Worm (Caenorhabditis elegans): ENCODE measurements around the gene Y81B9A.2.

The Y81B9A.2 gene

DNA sequence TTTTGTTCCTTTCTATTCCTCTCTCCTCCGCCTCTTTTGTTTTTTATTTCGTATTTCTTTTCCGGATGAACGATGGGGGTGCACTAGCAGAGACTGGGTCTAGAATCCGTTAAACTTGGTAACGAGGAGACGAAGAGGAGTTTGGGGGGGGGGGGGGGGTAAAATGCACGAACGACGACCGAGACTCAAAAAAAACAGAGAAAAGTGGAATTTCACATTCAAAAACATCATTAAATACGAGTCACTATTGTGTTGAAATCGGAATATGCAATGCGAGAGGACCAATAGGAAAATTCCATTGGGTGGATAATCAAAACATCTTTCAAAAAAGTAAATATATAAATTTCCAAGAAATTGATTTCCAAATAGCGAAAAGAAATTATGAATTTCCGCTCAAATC is 29.7 kb upstream of the Y81B9A.2 start, which contains the start of gene B0563.7:
B0563.7 (minus strand) TSS at position 101 of the 400 bp plus-strand sequence.
- TF ChIP-seq pha-2 (tag; optimal IDR thresholded peaks at IDR 0.05) (no peak), madf-2 (tag; optimal IDR thresholded peaks at IDR 0.05) (no peak), fkh-10 (GFP tag; optimal IDR thresholded peaks at IDR 0.05) (no peak), lin-11 (tag; optimal IDR thresholded peaks at IDR 0.05) (no peak)

ce11 chrX:9155751-9156150 is 28.2 kb upstream of the Y81B9A.2 start:
- no peak for TF ChIP-seq ztf-16 (tag; optimal IDR thresholded peaks at IDR 0.05)
- no peak for TF ChIP-seq fax-1 (tag; optimal IDR thresholded peaks at IDR 0.05)
- no peak for TF ChIP-seq gmeb-2 (tag; optimal IDR thresholded peaks at IDR 0.05)
- no peak for TF ChIP-seq ceh-30 (tag; optimal IDR thresholded peaks at IDR 0.05)
- TF ChIP-seq ref-2 (tag; optimal IDR thresholded peaks at IDR 0.05): no peak
- TF ChIP-seq syd-9 (tag; optimal IDR thresholded peaks at IDR 0.05): no peak
- TF ChIP-seq ama-1 (optimal IDR thresholded peaks at IDR 0.05): no peak
- TF ChIP-seq F13H6.1 (tag; optimal IDR thresholded peaks at IDR 0.05): no peak
- no peak for TF ChIP-seq unc-3 (GFP tag; conservative IDR thresholded peaks at IDR 0.05)
- no peak for TF ChIP-seq unc-3 (tag; optimal IDR thresholded peaks at IDR 0.05)
- no peak for TF ChIP-seq hlh-8 (tag; optimal IDR thresholded peaks at IDR 0.05)
- TF ChIP-seq nfya-1 (tag; optimal IDR thresholded peaks at IDR 0.05): no peak
- no peak for TF ChIP-seq tbx-2 (tag; optimal IDR thresholded peaks at IDR 0.05)
- no peak for TF ChIP-seq madf-2 (tag; optimal IDR thresholded peaks at IDR 0.05)
- TF ChIP-seq eyg-1 (tag; optimal IDR thresholded peaks at IDR 0.05): no peak
- no peak for TF ChIP-seq fkh-10 (GFP tag; optimal IDR thresholded peaks at IDR 0.05)
- no peak for TF ChIP-seq dve-1 (tag; optimal IDR thresholded peaks at IDR 0.05)
- TF ChIP-seq unc-86 (tag; optimal IDR thresholded peaks at IDR 0.05): no peak
- TF ChIP-seq ceh-45 (GFP tag; IDR thresholded peaks at IDR 0.05): no peak

- TF ChIP-seq ceh-18 (tag; optimal IDR thresholded peaks at IDR 0.05) (peak; percentile 73), unc-42 (tag; optimal IDR thresholded peaks at IDR 0.05) (peak; percentile 87), hlh-13 (GFP tag; optimal IDR thresholded peaks at IDR 0.05) (no peak), fkh-10 (GFP tag; optimal IDR thresholded peaks at IDR 0.05) (no peak), syd-9 (tag; optimal IDR thresholded peaks at IDR 0.05) (no peak), unc-55 (GFP tag; optimal IDR thresholded peaks at IDR 0.05) (peak; percentile 67), ceh-9 (tag; optimal IDR thresholded peaks at IDR 0.05) (no peak), rnt-1 (tag; optimal IDR thresholded peaks at IDR 0.05) (peak; percentile 4)
Observed at ce11 chrX:9161253-9161904, 22.6 kb upstream of the Y81B9A.2 start.

DNA sequence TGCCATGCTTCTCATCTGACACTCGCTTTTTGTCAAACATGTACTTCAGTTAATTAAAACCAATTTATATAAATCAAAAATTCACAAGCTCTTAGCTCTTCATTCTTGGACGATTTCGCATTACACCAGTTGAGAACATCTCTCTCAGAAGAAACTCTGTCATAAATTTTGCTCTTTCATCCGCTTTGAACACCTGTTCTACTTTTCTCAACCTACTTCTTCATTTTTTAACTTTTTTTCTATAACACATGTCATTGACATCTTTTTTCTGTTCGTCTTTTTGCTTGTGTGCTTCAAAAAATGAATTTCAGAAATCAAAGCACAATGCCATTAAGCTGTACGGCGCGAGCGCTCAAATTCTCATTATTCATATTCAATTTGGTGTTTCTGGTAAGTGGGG is 21.1 kb upstream of the Y81B9A.2 start, which contains the start of gene tsp-11:
tsp-11 (plus strand) TSS at position 301 of the 400 bp plus-strand sequence.
- TF ChIP-seq pag-3 (tag; optimal IDR thresholded peaks at IDR 0.05; ENCODE audit: borderline replicate concordance): no peak
- no peak for TF ChIP-seq sox-2 (GFP tag; IDR thresholded peaks at IDR 0.05)
- no peak for TF ChIP-seq odd-2 (tag; optimal IDR thresholded peaks at IDR 0.05)
- TF ChIP-seq hlh-15 (tag; optimal IDR thresholded peaks at IDR 0.05): no peak
- no peak for TF ChIP-seq pros-1 (tag; optimal IDR thresholded peaks at IDR 0.05)
- TF ChIP-seq K02D7.2 (tag; optimal IDR thresholded peaks at IDR 0.05): no peak
- no peak for TF ChIP-seq tbx-2 (tag; optimal IDR thresholded peaks at IDR 0.05)
- TF ChIP-seq ttx-3 (tag; optimal IDR thresholded peaks at IDR 0.05): no peak
- no peak for TF ChIP-seq hlh-30 (tag; optimal IDR thresholded peaks at IDR 0.05; ENCODE audit: insufficient read depth)
- TF ChIP-seq pqm-1 (tag; optimal IDR thresholded peaks at IDR 0.05): no peak
- TF ChIP-seq fkh-6 (tag; optimal IDR thresholded peaks at IDR 0.05): no peak
- TF ChIP-seq syd-9 (tag; optimal IDR thresholded peaks at IDR 0.05): no peak
- no peak for TF ChIP-seq sox-4 (tag; optimal IDR thresholded peaks at IDR 0.05)
